Worm (Caenorhabditis elegans): ENCODE results near the gene C47E8.9.

C47E8.9 gene

DNA sequence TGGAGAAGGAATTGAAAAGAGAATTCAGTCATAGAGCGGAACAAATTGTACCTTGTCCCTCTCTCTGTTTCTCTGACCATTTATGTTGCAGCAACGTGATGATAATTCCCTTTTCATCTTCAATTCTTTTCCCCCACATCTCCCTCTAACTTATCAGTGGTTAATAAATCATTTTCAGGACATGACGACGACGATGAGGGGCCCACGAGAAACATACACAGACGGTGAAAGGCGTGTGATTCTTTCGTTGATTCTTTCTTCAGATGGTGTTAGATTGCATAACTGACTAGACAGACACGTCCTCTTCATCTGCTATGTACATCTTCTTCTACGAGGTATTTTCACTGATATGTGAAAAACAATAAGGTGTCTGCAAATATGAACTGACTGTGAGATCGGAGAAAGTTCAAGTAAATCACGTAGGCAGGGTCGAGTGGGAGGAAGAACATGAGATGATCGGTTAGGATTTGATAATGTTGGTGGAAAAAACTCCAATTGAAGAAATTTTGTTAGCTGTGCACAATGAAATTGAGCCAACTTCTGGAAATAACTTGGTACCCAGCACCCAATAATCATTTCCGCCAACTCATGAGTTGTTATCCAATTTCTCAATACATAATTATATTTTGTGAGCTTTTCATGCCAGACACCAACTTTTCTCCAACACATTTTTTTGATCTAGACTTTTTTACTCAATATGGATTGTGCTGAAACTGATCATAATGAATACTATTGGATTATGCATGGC, 2.3 kb upstream of the C47E8.9 start, which contains the start of gene srh-17:
srh-17 (plus strand) TSS at position 698 of the 748 bp plus-strand sequence.
- peak; percentile 74 for TF ChIP-seq ztf-26 (tag; optimal IDR thresholded peaks at IDR 0.05)
- peak; percentile 27 for TF ChIP-seq somi-1 (GFP tag; optimal IDR thresholded peaks at IDR 0.05)
- TF ChIP-seq ama-1 (optimal IDR thresholded peaks at IDR 0.05), result no peak
- no peak for TF ChIP-seq ama-1 (GFP tag; optimal IDR thresholded peaks at IDR 0.05)

DNA sequence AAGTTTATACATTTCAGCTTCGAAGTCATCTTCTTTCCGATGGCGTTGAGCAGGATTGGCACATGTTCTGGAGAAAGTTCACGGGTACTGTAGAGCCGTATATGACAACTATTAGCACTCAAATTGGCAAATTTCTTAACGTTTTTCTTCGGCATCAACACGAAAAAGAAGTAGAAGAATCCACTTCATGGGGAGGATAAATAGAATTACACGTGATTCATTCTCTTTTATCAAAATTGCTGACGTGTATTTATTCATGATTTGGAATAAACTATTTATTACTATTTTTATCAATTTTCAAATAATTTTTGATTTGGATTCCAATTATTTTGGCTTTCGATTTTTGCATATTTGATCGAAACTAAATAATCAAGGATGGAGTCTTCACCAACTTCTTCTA, 2.6 kb downstream of the C47E8.9 start, which contains the start of gene C47E8.1:
C47E8.1 (plus strand) TSS at position 301 of the 400 bp plus-strand sequence.
- TF ChIP-seq F10E7.11 (tag; optimal IDR thresholded peaks at IDR 0.05) (no peak), tbp1 (GFP tag; optimal IDR thresholded peaks at IDR 0.05) (no peak), K11D2.4 (GFP tag; IDR thresholded peaks at IDR 0.05) (no peak), hsf-1 (GFP tag; IDR thresholded peaks at IDR 0.05) (no peak), cebp-2 (GFP tag; IDR thresholded peaks at IDR 0.05) (no peak), snpc-1.3 (tag; optimal IDR thresholded peaks at IDR 0.05; ENCODE audit: insufficient read depth) (no peak), hmg-20 (GFP tag; IDR thresholded peaks at IDR 0.05) (no peak), nfya-2 (GFP tag; IDR thresholded peaks at IDR 0.05) (no peak), T26A5.8 (tag; optimal IDR thresholded peaks at IDR 0.05) (no peak), madf-8 (GFP tag; conservative IDR thresholded peaks at IDR 0.05) (no peak)

DNA sequence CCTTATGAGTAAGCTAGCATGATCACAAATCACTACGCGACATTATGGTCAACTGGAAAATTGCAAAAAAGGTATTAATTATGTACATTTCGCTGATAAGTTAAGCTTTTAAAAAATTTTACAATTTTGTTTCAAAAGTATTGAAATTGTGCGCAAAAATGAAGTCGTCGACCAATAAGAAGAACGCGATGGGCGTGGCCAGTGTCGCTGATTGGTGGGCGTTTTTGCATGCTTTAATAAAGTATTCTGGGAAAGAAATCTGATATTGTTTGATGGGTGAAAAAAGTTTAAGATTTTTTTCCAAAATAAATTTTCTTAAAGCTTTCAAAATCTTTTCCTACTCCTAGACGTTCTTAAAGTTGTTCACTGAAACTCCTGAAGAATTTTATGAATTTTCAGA, 15.2 kb downstream of the C47E8.9 start:
- TF ChIP-seq nfya-2 (GFP tag; IDR thresholded peaks at IDR 0.05) (no peak), ztf-22 (GFP tag; optimal IDR thresholded peaks at IDR 0.05) (no peak), pha-4 (tag; optimal IDR thresholded peaks at IDR 0.05) (no peak)

DNA sequence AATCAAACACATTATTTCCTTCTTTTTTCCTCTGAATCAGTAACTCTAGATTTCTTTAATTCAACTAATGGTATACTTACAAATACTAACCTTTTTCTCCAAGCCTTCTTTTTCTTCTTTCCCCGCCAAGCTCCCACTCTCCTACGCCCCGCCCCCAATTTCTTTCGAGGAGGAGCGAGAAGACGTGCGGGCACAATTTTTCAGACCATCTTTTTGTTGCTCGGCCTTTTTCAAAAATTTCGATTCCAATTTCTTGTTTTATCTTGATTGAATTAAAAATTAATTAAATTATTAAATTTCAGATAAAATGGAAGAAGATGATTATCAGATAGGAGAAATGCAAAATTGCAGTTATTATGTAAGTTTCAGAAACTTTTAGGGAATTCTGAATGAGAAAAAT, 16.9 kb downstream of the C47E8.9 start, which contains the start of gene C47E8.3:
C47E8.3 (plus strand) TSS at position 301 of the 400 bp plus-strand sequence.
- TF ChIP-seq F52B5.7 (tag; optimal IDR thresholded peaks at IDR 0.05) (no peak), aptf-3 (GFP tag; IDR thresholded peaks at IDR 0.05) (no peak), lag-1 (GFP tag; IDR thresholded peaks at IDR 0.05) (no peak), K11D2.4 (GFP tag; IDR thresholded peaks at IDR 0.05) (no peak), attf-5 (GFP tag; optimal IDR thresholded peaks at IDR 0.05) (no peak), lir-1 (GFP tag; conservative IDR thresholded peaks at IDR 0.05) (no peak), lin-54 (GFP tag; optimal IDR thresholded peaks at IDR 0.05) (no peak), hlh-26 (GFP tag; conservative IDR thresholded peaks at IDR 0.05) (no peak), lin-40 (tag; optimal IDR thresholded peaks at IDR 0.05) (no peak), rcor-1 (GFP tag; IDR thresholded peaks at IDR 0.05) (no peak), F57C9.4 (tag; optimal IDR thresholded peaks at IDR 0.05) (no peak), tbp1 (GFP tag; optimal IDR thresholded peaks at IDR 0.05) (no peak), C06A6.2 (GFP tag; conservative IDR thresholded peaks at IDR 0.05) (no peak)

DNA sequence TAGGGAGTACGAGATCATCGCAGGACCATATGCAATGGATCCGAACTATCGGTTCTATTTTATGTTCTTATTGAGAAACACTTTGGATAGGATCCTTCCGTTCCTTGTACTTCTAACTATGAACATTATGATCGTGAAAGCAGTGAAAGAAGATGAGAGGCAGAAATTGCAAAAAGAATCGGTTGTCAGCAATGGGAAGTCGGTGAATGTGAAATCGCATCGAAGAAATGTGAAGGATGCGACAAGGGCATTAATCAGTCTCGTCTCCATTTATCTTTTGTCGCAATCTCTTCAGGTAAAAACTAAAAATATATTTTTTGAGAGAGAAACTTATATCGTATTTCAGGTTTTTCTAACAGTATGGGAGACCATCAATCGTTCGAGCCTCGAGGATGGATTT, 19.8 kb downstream of the C47E8.9 start:
- TF ChIP-seq pha-4 (tag; optimal IDR thresholded peaks at IDR 0.05) (no peak), him-1 (tag; optimal IDR thresholded peaks at IDR 0.05) (no peak), dpff-1 (tag; optimal IDR thresholded peaks at IDR 0.05) (no peak), lin-40 (tag; optimal IDR thresholded peaks at IDR 0.05) (no peak)

DNA sequence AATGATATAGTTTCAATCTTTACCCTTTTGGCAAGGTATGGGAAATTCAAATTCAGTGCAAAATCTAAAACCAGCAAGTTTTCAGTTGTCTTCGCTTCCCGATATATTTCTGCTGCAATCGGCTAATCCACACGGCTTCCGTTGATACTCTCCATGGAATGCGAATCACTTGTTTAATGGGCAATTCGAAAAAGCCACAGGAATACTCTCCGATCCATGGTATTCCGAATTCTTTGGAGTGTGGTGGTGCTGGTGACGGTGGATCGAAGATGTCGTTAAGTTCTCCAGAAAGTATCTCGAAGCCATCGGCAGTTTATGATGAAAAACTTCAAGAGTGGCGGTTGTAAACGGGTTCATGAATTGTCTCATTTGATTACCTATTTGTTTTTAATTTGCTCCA, 20.2 kb downstream of the C47E8.9 start:
- TF ChIP-seq tbx-9 (tag; optimal IDR thresholded peaks at IDR 0.05; ENCODE audit: borderline replicate concordance) (no peak), hsf-1 (GFP tag; IDR thresholded peaks at IDR 0.05) (0 out of 2 replicates have a peak, but pooled peaks have one; percentile 23), C06A6.2 (GFP tag; conservative IDR thresholded peaks at IDR 0.05) (no peak), nfyb-1 (GFP tag; IDR thresholded peaks at IDR 0.05) (0 out of 2 replicates have a peak, but pooled peaks have one; percentile 40), dox-1 (GFP tag; IDR thresholded peaks at IDR 0.05) (0 out of 2 replicates have a peak, but pooled peaks have one; percentile 4), ztf-3 (GFP tag; optimal IDR thresholded peaks at IDR 0.05) (no peak)
